Fruit fly (Drosophila melanogaster): ENCODE results near the gene CG11670.

DNA sequence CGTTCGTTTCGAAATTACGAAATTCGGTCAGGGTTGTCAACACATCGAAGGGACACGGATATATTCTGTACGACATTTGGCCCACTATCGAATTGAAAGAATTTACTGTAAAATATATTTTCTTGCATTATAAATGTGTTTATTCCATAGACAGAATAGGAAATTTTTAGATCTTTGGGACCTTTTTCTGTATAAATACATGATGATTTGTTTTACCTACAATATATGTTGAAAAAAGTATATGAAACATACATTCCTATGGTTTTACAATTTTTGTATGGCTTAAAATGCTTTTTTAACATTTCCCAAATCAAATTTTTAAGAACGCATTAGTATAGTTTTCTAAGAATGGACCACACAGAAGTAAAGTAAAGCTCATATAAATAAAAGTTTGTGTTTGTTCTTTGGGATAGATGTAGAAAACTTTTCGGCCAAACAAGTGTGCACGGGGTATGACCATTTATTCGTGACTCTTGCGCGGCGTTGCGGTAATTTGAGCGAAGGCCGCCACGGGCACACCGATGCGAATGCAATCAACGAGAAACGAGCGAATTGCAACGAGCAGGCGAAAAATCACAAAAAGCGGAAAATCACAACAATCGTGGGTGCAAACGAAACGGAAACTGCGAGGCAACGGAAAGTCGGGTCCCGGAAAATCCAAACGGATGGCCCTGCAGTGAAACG, 44.2 kb upstream of the CG11670 start, which contains the start of the genes CG17327, CG44194 and CG7518:
- no peak for TF ChIP-seq CG8478 (optimal IDR thresholded peaks at IDR 0.05)
- no peak for TF ChIP-seq CTCF (optimal IDR thresholded peaks at IDR 0.05)
